Fruit fly (Drosophila melanogaster) whole organism, embryonic: Measurements from ENCODE around the gene U2af50.
A peak's percentile ranks its signal among the peaks of the same experiment; 100 is the strongest.

ENCODE experiments used
- Bteb2 ChIP-seq: fragments of 200-800 bp; sonication (Bioruptor generic); optimal IDR thresholded peaks from 2 replicates; lab custom pipeline; 2016; ENCODE audit warnings: missing biosample characterization, missing genetic modification characterization
- CG10209 ChIP-seq: fragments of 200-800 bp; sonication (Bioruptor generic); optimal IDR thresholded peaks from 3 replicates; lab custom pipeline; 2017; ENCODE audit warnings: missing biosample characterization, mild to moderate bottlenecking, missing genetic modification characterization, missing genetic modification reagents
- CG11093 ChIP-seq: fragments of 200-800 bp; sonication (Bioruptor generic); IDR thresholded peaks from 3 replicates; pipeline ENCODE4 v1.3.6; 2022; ENCODE audit warnings: missing biosample characterization, missing genetic modification characterization
- CG11247 ChIP-seq: fragments of 200-800 bp; sonication (Bioruptor generic); IDR thresholded peaks from 2 replicates; pipeline ENCODE4 v1.3.6; 2022; ENCODE audit warnings: missing biosample characterization, missing genetic modification characterization
- CG11398 ChIP-seq: fragments of 200-800 bp; sonication (Bioruptor generic); optimal IDR thresholded peaks from 2 replicates; lab custom pipeline; 2016; ENCODE audit warnings: missing biosample characterization, missing genetic modification characterization
- CG11504 ChIP-seq: fragments of 200-800 bp; sonication (Bioruptor generic); optimal IDR thresholded peaks from 3 replicates; lab custom pipeline; 2019; ENCODE audit warnings: missing biosample characterization, mild to moderate bottlenecking, missing genetic modification characterization, moderate library complexity
- CG16779 ChIP-seq: fragments of 200-800 bp; sonication (Bioruptor generic); IDR thresholded peaks from 2 replicates; pipeline ENCODE4 v1.3.6; 2022; ENCODE audit warnings: missing biosample characterization, missing genetic modification characterization
- CG16813 ChIP-seq: fragments of 200-800 bp; sonication (Bioruptor generic); IDR thresholded peaks from 3 replicates; pipeline ENCODE4 v1.3.6; 2022; ENCODE audit warnings: missing biosample characterization, missing genetic modification characterization; ENCODE audit not compliant: partially characterized antibody
- CG16815 ChIP-seq: fragments of 200-800 bp; sonication (Bioruptor generic); optimal IDR thresholded peaks from 3 replicates; lab custom pipeline; 2017; ENCODE audit warnings: missing biosample characterization, mild to moderate bottlenecking, missing genetic modification characterization
- CG17802 ChIP-seq: fragments of 200-800 bp; sonication (Bioruptor generic); optimal IDR thresholded peaks from 2 replicates; lab custom pipeline; 2018; ENCODE audit warnings: missing biosample characterization, mild to moderate bottlenecking, missing genetic modification characterization, moderate library complexity
- CG17912 ChIP-seq: fragments of 200-800 bp; sonication (Bioruptor generic); optimal IDR thresholded peaks from 2 replicates; lab custom pipeline; 2018; ENCODE audit warnings: missing biosample characterization, mild to moderate bottlenecking, missing genetic modification characterization
- CG2116 ChIP-seq: fragments of 200-800 bp; sonication (Bioruptor generic); optimal IDR thresholded peaks from 3 replicates; lab custom pipeline; 2018; ENCODE audit warnings: missing biosample characterization, mild to moderate bottlenecking, missing genetic modification characterization
- CG2129 ChIP-seq: fragments of 200-800 bp; sonication (Bioruptor generic); IDR thresholded peaks from 2 replicates; pipeline ENCODE4 v1.3.6; 2022; ENCODE audit warnings: missing biosample characterization, missing genetic modification characterization; ENCODE audit not compliant: partially characterized antibody
- CG2199 ChIP-seq: fragments of 200-800 bp; sonication (Bioruptor generic); IDR thresholded peaks from 3 replicates; pipeline ENCODE4 v1.3.6; 2022; ENCODE audit warnings: missing biosample characterization, missing genetic modification characterization
- CG31388 ChIP-seq: fragments of 200-800 bp; sonication (Bioruptor generic); optimal IDR thresholded peaks from 2 replicates; lab custom pipeline; 2016; ENCODE audit warnings: missing biosample characterization, missing genetic modification characterization
- CG3995 ChIP-seq: fragments of 200-800 bp; sonication (Bioruptor generic); optimal IDR thresholded peaks from 3 replicates; lab custom pipeline; 2016; ENCODE audit warnings: missing biosample characterization, missing genetic modification characterization
- CG4854 ChIP-seq: fragments of 200-800 bp; sonication (Bioruptor generic); optimal IDR thresholded peaks from 2 replicates; lab custom pipeline; 2016; ENCODE audit warnings: missing biosample characterization, missing genetic modification characterization, inconsistent platforms
- CG6689 ChIP-seq: fragments of 200-800 bp; sonication (Bioruptor generic); IDR thresholded peaks from 2 replicates; pipeline ENCODE4 v1.3.6; 2022; ENCODE audit warnings: missing biosample characterization, missing genetic modification characterization
- CG7987 ChIP-seq: fragments of 200-800 bp; sonication (Bioruptor generic); optimal IDR thresholded peaks from 2 replicates; lab custom pipeline; 2018; ENCODE audit warnings: missing biosample characterization, mild to moderate bottlenecking, missing genetic modification characterization, moderate library complexity
- CG8359 ChIP-seq: fragments of 200-800 bp; sonication (Bioruptor generic); optimal IDR thresholded peaks from 2 replicates; lab custom pipeline; 2017; ENCODE audit warnings: missing biosample characterization, mild to moderate bottlenecking, missing genetic modification characterization, borderline replicate concordance
- CG8388 ChIP-seq: fragments of 200-800 bp; sonication (Bioruptor generic); optimal IDR thresholded peaks from 2 replicates; lab custom pipeline; 2019; ENCODE audit warnings: missing biosample characterization, mild to moderate bottlenecking, missing genetic modification characterization, moderate library complexity
- CG9437 ChIP-seq: fragments of 200-800 bp; sonication (Bioruptor generic); optimal IDR thresholded peaks from 2 replicates; lab custom pipeline; 2018; ENCODE audit warnings: missing biosample characterization, mild to moderate bottlenecking, missing genetic modification characterization
- Chrac-16 ChIP-seq: fragments of 200-800 bp; sonication (Bioruptor generic); optimal IDR thresholded peaks from 3 replicates; lab custom pipeline; 2016; ENCODE audit warnings: missing biosample characterization, missing genetic modification characterization
- Dad ChIP-seq: fragments of 200-800 bp; sonication (Bioruptor generic); optimal IDR thresholded peaks from 3 replicates; lab custom pipeline; 2016; ENCODE audit warnings: missing biosample characterization, missing genetic modification characterization
- Doc3 ChIP-seq: fragments of 200-800 bp; sonication (Bioruptor generic); IDR thresholded peaks from 3 replicates; pipeline ENCODE4 v1.3.6; 2022; ENCODE audit warnings: missing biosample characterization, missing genetic modification characterization; ENCODE audit not compliant: partially characterized antibody
- Hand ChIP-seq: fragments of 200-800 bp; sonication (Bioruptor generic); optimal IDR thresholded peaks from 2 replicates; lab custom pipeline; 2017; ENCODE audit warnings: mild to moderate bottlenecking, missing biosample characterization, missing genetic modification reagents, missing genetic modification characterization
- HmgZ ChIP-seq: fragments of 200-800 bp; sonication (Bioruptor generic); optimal IDR thresholded peaks from 2 replicates; lab custom pipeline; 2018; ENCODE audit warnings: missing biosample characterization, mild to moderate bottlenecking, missing genetic modification characterization
- Hr51 ChIP-seq, 2 experiments: fragments of 200-800 bp; sonication (Bioruptor generic); optimal IDR thresholded peaks; 2 replicates in 1 of 2; 3 replicates in 1 of 2; lab custom pipeline; 2016 to 2018; ENCODE audit warnings: missing biosample characterization in 2 of 2, missing genetic modification characterization in 2 of 2, mild to moderate bottlenecking in 1 of 2, moderate library complexity in 1 of 2
- Hsf ChIP-seq: fragments of 200-800 bp; sonication (Bioruptor generic); optimal IDR thresholded peaks from 3 replicates; lab custom pipeline; 2016; ENCODE audit warnings: missing biosample characterization, missing genetic modification characterization
- NfI ChIP-seq: fragments of 200-800 bp; sonication (Bioruptor generic); optimal IDR thresholded peaks from 3 replicates; lab custom pipeline; 2018; ENCODE audit warnings: missing biosample characterization, mild to moderate bottlenecking, missing genetic modification characterization, moderate library complexity
- Rx ChIP-seq: fragments of 200-800 bp; sonication (Bioruptor generic); IDR thresholded peaks from 2 replicates; pipeline ENCODE4 v1.3.6; 2022; ENCODE audit warnings: missing biosample characterization, missing genetic modification characterization
- Sin3A ChIP-seq: fragments of >200 bp; optimal IDR thresholded peaks from 2 replicates; lab custom pipeline; 2018
- Sry-δ ChIP-seq: fragments of 200-800 bp; sonication (Bioruptor generic); optimal IDR thresholded peaks from 2 replicates; lab custom pipeline; 2016; ENCODE audit warnings: missing biosample characterization, missing genetic modification characterization
- Taf1 ChIP-seq: fragments of 200-800 bp; sonication (Bioruptor generic); IDR thresholded peaks from 2 replicates; pipeline ENCODE4 v1.3.6; 2022; ENCODE audit warnings: missing biosample characterization, missing genetic modification characterization
- Usf ChIP-seq: fragments of 200-800 bp; sonication (Bioruptor generic); optimal IDR thresholded peaks from 2 replicates; lab custom pipeline; 2017; ENCODE audit warnings: missing genotype, missing biosample characterization, missing genetic modification characterization
- ab ChIP-seq: fragments of 200-800 bp; sonication (Bioruptor generic); optimal IDR thresholded peaks from 2 replicates; lab custom pipeline; 2016; ENCODE audit warnings: missing biosample characterization, missing genetic modification characterization
- amos ChIP-seq: fragments of 200-800 bp; sonication (Bioruptor generic); IDR thresholded peaks from 2 replicates; pipeline ENCODE4 v1.3.6; 2022; ENCODE audit warnings: missing biosample characterization, missing genetic modification characterization; ENCODE audit not compliant: partially characterized antibody
- ap ChIP-seq: fragments of 200-800 bp; sonication (Bioruptor generic); IDR thresholded peaks from 2 replicates; pipeline ENCODE4 v1.3.6; 2022; ENCODE audit warnings: missing biosample characterization, missing genetic modification characterization
- btn ChIP-seq: fragments of 200-800 bp; sonication (Bioruptor generic); optimal IDR thresholded peaks from 2 replicates; lab custom pipeline; 2016; ENCODE audit warnings: missing biosample characterization, missing genetic modification characterization
- cas ChIP-seq: fragments of 200-800 bp; sonication (Bioruptor generic); IDR thresholded peaks from 2 replicates; pipeline ENCODE4 v1.3.6; 2022; ENCODE audit warnings: missing biosample characterization, missing genetic modification characterization
- gcm2 ChIP-seq: fragments of 200-800 bp; sonication (Bioruptor generic); optimal IDR thresholded peaks from 2 replicates; lab custom pipeline; 2016; ENCODE audit warnings: missing biosample characterization, missing genetic modification characterization
- nau ChIP-seq: fragments of 200-800 bp; sonication (Bioruptor generic); optimal IDR thresholded peaks from 3 replicates; lab custom pipeline; 2017; ENCODE audit warnings: missing biosample characterization, mild to moderate bottlenecking, missing genetic modification characterization, missing genetic modification reagents
- pb ChIP-seq: fragments of 200-800 bp; sonication (Bioruptor generic); optimal IDR thresholded peaks from 3 replicates; lab custom pipeline; 2016; ENCODE audit warnings: missing biosample characterization, missing genetic modification characterization
- pzg ChIP-seq: fragments of 200-800 bp; sonication (Bioruptor generic); optimal IDR thresholded peaks from 3 replicates; lab custom pipeline; 2018; ENCODE audit warnings: missing biosample characterization, mild to moderate bottlenecking, missing genetic modification characterization, moderate library complexity
- run ChIP-seq: fragments of 200-800 bp; sonication (Bioruptor generic); optimal IDR thresholded peaks from 3 replicates; lab custom pipeline; 2018; ENCODE audit warnings: missing biosample characterization, mild to moderate bottlenecking, missing genetic modification characterization
- sna ChIP-seq: fragments of 200-800 bp; sonication (Bioruptor generic); IDR thresholded peaks from 2 replicates; pipeline ENCODE4 v1.3.6; 2022; ENCODE audit warnings: missing biosample characterization, missing genetic modification characterization; ENCODE audit not compliant: partially characterized antibody
- so ChIP-seq: fragments of 200-800 bp; sonication (Bioruptor generic); IDR thresholded peaks from 3 replicates; pipeline ENCODE4 v1.3.6; 2022; ENCODE audit warnings: missing biosample characterization, missing genetic modification characterization
- stc ChIP-seq: fragments of 200-800 bp; sonication (Bioruptor generic); IDR thresholded peaks from 2 replicates; pipeline ENCODE4 v1.3.6; 2022; ENCODE audit warnings: missing biosample characterization, missing genetic modification characterization
- sug ChIP-seq: fragments of 200-800 bp; optimal IDR thresholded peaks from 2 replicates; lab custom pipeline; 2019; ENCODE audit warnings: missing biosample characterization, mild to moderate bottlenecking, missing genetic modification characterization, moderate library complexity
- tup ChIP-seq: fragments of 200-800 bp; sonication (Bioruptor generic); optimal IDR thresholded peaks from 2 replicates; lab custom pipeline; 2016; ENCODE audit warnings: missing biosample characterization, mild to moderate bottlenecking, missing genetic modification characterization, moderate library complexity
- zen ChIP-seq: fragments of 200-800 bp; sonication (Bioruptor generic); optimal IDR thresholded peaks from 3 replicates; lab custom pipeline; 2018; ENCODE audit warnings: missing biosample characterization, mild to moderate bottlenecking, missing genetic modification characterization, moderate library complexity

U2af50 gene

DNA sequence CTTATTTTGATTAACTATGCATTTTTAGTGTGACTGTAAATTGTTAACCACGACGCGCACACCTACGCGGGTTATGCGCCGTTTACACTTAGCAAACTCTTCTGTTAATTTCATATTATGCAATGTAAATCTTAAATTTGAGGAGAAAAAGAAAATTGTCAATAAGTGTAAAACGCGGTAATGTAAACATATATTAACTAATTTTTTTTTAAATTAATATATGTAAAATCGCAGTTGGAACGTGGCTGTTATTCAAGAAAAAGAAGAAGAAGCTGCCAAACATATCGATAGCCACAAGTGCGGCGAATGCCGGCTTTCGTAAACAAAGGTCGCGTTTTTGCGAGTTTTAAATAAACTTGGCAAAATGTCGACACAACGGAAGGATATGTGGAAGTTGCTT, 32.6 kb upstream of the U2af50 start, which contains the start of the genes TH1 and mei-41 (continued):
- TF ChIP-seq CG3995 (GFP tag; lab: Kevin White, UChicago) (peak; percentile 54), sna (GFP tag; lab: Robert Waterston, UW) (no peak), run (peak; percentile 50), Sry-δ (GFP tag; lab: Kevin White, UChicago) (peak; percentile 46), CG10209 (GFP tag; lab: Kevin White, UChicago) (peak; percentile 89), CG7987 (GFP tag; lab: Kevin White, UChicago) (peak; percentile 56), CG11247 (peak; percentile 94), nau (GFP tag; lab: Kevin White, UChicago) (no peak), Taf1 (GFP tag; lab: Robert Waterston, UW) (peak; percentile 63; the same call in 1 of the 2 replicates), CG11093 (GFP tag; lab: Robert Waterston, UW) (peak; percentile 94), CG17802 (peak; percentile 92), CG17912 (GFP tag; lab: Kevin White, UChicago) (peak; percentile 38), cas (GFP tag; lab: Robert Waterston, UW) (peak; percentile 90), CG16779 (GFP tag; lab: Robert Waterston, UW) (peak; percentile 65; the same call in 1 of the 2 replicates), Hr51 (GFP tag; optimal IDR thresholded peaks at IDR 0.05; lab: Kevin White, UChicago) (peak in 1 of 2 experiments; percentile 51), Usf (GFP tag; lab: Kevin White, UChicago) (peak; percentile 86), CG16815 (GFP tag; lab: Kevin White, UChicago) (peak; percentile 89), so (GFP tag; lab: Robert Waterston, UW) (peak; percentile 82), stc (GFP tag; lab: Robert Waterston, UW) (peak; percentile 89), amos (GFP tag; lab: Robert Waterston, UW) (peak; percentile 42), CG2116 (GFP tag; lab: Kevin White, UChicago) (peak; percentile 70), sug (tag; lab: Kevin White, UChicago) (no peak), pb (GFP tag; lab: Kevin White, UChicago) (no peak), Rx (GFP tag; lab: Robert Waterston, UW) (peak; percentile 93), pzg (peak; percentile 46), CG9437 (GFP tag; lab: Kevin White, UChicago) (peak; percentile 80), gcm2 (no peak), CG6689 (GFP tag; lab: Robert Waterston, UW) (peak; percentile 97), Sin3A (lab: Kevin White, UChicago) (peak; percentile 64), Hsf (peak; percentile 58), NfI (GFP tag; lab: Kevin White, UChicago) (peak; percentile 85), CG11504 (tag; lab: Kevin White, UChicago) (no peak), btn (GFP tag; lab: Kevin White, UChicago) (no peak), Doc3 (GFP tag; lab: Robert Waterston, UW) (no peak), ap (GFP tag; lab: Robert Waterston, UW) (peak; percentile 92), CG2129 (GFP tag; lab: Robert Waterston, UW) (no peak), zen (tag; lab: Kevin White, UChicago) (peak; percentile 93), Chrac-16 (GFP tag; lab: Kevin White, UChicago) (peak; percentile 88), CG11398 (GFP tag; lab: Kevin White, UChicago) (no peak), CG8388 (peak; percentile 84), HmgZ (tag; lab: Kevin White, UChicago) (peak; percentile 79), Hand (GFP tag; lab: Kevin White, UChicago) (peak; percentile 14), Dad (GFP tag; lab: Kevin White, UChicago) (peak; percentile 57), CG2199 (GFP tag; lab: Robert Waterston, UW) (peak; percentile 91), tup (peak; percentile 81), CG31388 (GFP tag; lab: Kevin White, UChicago) (peak; percentile 78), ab (no peak), CG4854 (no peak), CG16813 (GFP tag; lab: Robert Waterston, UW) (peak; percentile 37; the same call in 2 of the 3 replicates), CG8359 (GFP tag; lab: Kevin White, UChicago) (peak; percentile 55), Bteb2 (GFP tag; lab: Kevin White, UChicago) (peak; percentile 12)
